Worm (Caenorhabditis elegans) whole organism, L1 larva: ENCODE measurements around the gene zag-1.

ENCODE experiments used
- C04F5.9 ChIP-seq: sonication (generic microtip); optimal IDR thresholded peaks from 2 replicates; lab custom pipeline; 2016; ENCODE audit warnings: missing genetic modification characterization, missing compliant biosample characterization
- F16B12.6 ChIP-seq: fragments of 150-350 bp; optimal IDR thresholded peaks from 2 replicates; lab custom pipeline; 2014; ENCODE audit warnings: missing biosample characterization, missing genetic modification characterization
- aha-1 ChIP-seq: fragments of 150-350 bp; optimal IDR thresholded peaks from 2 replicates; lab custom pipeline; 2014; ENCODE audit warnings: missing biosample characterization, missing genetic modification characterization
- alr-1 ChIP-seq: fragments of 200-800 bp; sonication (Bioruptor generic); optimal IDR thresholded peaks from 2 replicates; lab custom pipeline; 2018; ENCODE audit warnings: borderline replicate concordance, mild to moderate bottlenecking, missing genetic modification characterization, missing compliant biosample characterization
- aly-2 ChIP-seq: fragments of 150-350 bp; optimal IDR thresholded peaks from 2 replicates; lab custom pipeline; 2014; ENCODE audit warnings: missing biosample characterization, missing genetic modification characterization
- ama-1 ChIP-seq: fragments of 150-350 bp; optimal IDR thresholded peaks from 2 replicates; lab custom pipeline; 2014
- ceh-63 ChIP-seq: fragments of 200-800 bp; sonication (Bioruptor generic); optimal IDR thresholded peaks from 2 replicates; lab custom pipeline; 2018; ENCODE audit warnings: mild to moderate bottlenecking, missing genetic modification characterization, missing compliant biosample characterization
- ceh-8 ChIP-seq: fragments of 200-800 bp; sonication (Bioruptor generic); optimal IDR thresholded peaks from 2 replicates; lab custom pipeline; 2018; ENCODE audit warnings: mild to moderate bottlenecking, missing genetic modification characterization, moderate library complexity, missing compliant biosample characterization
- ceh-88 ChIP-seq: fragments of 200-800 bp; sonication (Bioruptor generic); IDR thresholded peaks from 2 replicates; pipeline ENCODE4 v1.3.6; 2022; ENCODE audit warnings: missing genetic modification characterization, missing compliant biosample characterization
- ceh-90 ChIP-seq: sonication (generic microtip); optimal IDR thresholded peaks from 2 replicates; lab custom pipeline; 2016; ENCODE audit warnings: missing genetic modification characterization, missing compliant biosample characterization
- ces-1 ChIP-seq: fragments of 150-350 bp; optimal IDR thresholded peaks from 2 replicates; lab custom pipeline; 2014; ENCODE audit warnings: missing biosample characterization, missing genetic modification reagents, missing genetic modification characterization
- dsc-1 ChIP-seq: sonication (generic microtip); optimal IDR thresholded peaks from 2 replicates; lab custom pipeline; 2016; ENCODE audit warnings: mild to moderate bottlenecking, missing genetic modification characterization, missing compliant biosample characterization
- elt-2 ChIP-seq: sonication (generic microtip); optimal IDR thresholded peaks from 2 replicates; lab custom pipeline; 2016; ENCODE audit warnings: missing genetic modification characterization, mild to moderate bottlenecking, inconsistent platforms, missing compliant biosample characterization, missing genetic modification reagents
- fkh-10 ChIP-seq: sonication (generic microtip); optimal IDR thresholded peaks from 2 replicates; lab custom pipeline; 2017; ENCODE audit warnings: missing biosample characterization, missing genetic modification reagents, missing genetic modification characterization
- fkh-4 ChIP-seq: sonication (generic microtip); optimal IDR thresholded peaks from 2 replicates; lab custom pipeline; 2016; ENCODE audit warnings: missing compliant biosample characterization, missing genetic modification characterization, borderline replicate concordance
- fos-1 ChIP-seq: fragments of 150-350 bp; optimal IDR thresholded peaks from 2 replicates; lab custom pipeline; 2014; ENCODE audit warnings: missing biosample characterization, missing genetic modification characterization
- grh-1 ChIP-seq: fragments of 200-800 bp; sonication (Bioruptor generic); IDR thresholded peaks from 2 replicates; pipeline ENCODE4 v1.3.6; 2022; ENCODE audit warnings: missing genetic modification reagents, missing genetic modification characterization, missing compliant biosample characterization
- hlh-17 ChIP-seq: fragments of 200-800 bp; sonication (Bioruptor generic); optimal IDR thresholded peaks from 2 replicates; lab custom pipeline; 2018; ENCODE audit warnings: missing genetic modification characterization, mild to moderate bottlenecking, missing compliant biosample characterization, moderate library complexity, borderline replicate concordance
- jun-1 ChIP-seq: fragments of 150-350 bp; optimal IDR thresholded peaks from 2 replicates; lab custom pipeline; 2014; ENCODE audit warnings: missing biosample characterization, missing genetic modification reagents, missing genetic modification characterization
- lin-13 ChIP-seq: fragments of 150-350 bp; optimal IDR thresholded peaks from 2 replicates; lab custom pipeline; 2014; ENCODE audit warnings: missing biosample characterization, missing genetic modification reagents, missing genetic modification characterization
- lin-14 ChIP-seq: fragments of 200-800 bp; sonication (Bioruptor generic); optimal IDR thresholded peaks from 2 replicates; lab custom pipeline; 2018; ENCODE audit warnings: mild to moderate bottlenecking, missing genetic modification characterization, moderate library complexity, missing compliant biosample characterization
- lin-39 ChIP-seq: fragments of 150-350 bp; optimal IDR thresholded peaks from 2 replicates; lab custom pipeline; 2014; ENCODE audit warnings: missing biosample characterization, missing genetic modification reagents, missing genetic modification characterization
- lir-3 ChIP-seq: sonication (generic microtip); optimal IDR thresholded peaks from 2 replicates; lab custom pipeline; 2016; ENCODE audit warnings: mild to moderate bottlenecking, missing genetic modification characterization, moderate library complexity, missing compliant biosample characterization; ENCODE audit not compliant: poor library complexity
- mab-9 ChIP-seq: fragments of 200-800 bp; sonication (Bioruptor generic); IDR thresholded peaks from 2 replicates; pipeline ENCODE4 v1.3.6; 2022; ENCODE audit warnings: missing genetic modification reagents, missing genetic modification characterization, missing compliant biosample characterization
- mdl-1 ChIP-seq, 2 experiments: fragments of 150-350 bp; optimal IDR thresholded peaks; 2 replicates each; lab custom pipeline; 2014 to 2017; ENCODE audit warnings: missing biosample characterization in 2 of 2, missing genetic modification characterization in 2 of 2, inconsistent platforms in 1 of 2
- mep-1 ChIP-seq: fragments of 150-350 bp; optimal IDR thresholded peaks from 2 replicates; lab custom pipeline; 2014; ENCODE audit warnings: missing biosample characterization, missing genetic modification characterization
- nhr-11 ChIP-seq: fragments of 150-350 bp; optimal IDR thresholded peaks from 2 replicates; lab custom pipeline; 2014; ENCODE audit warnings: missing biosample characterization, missing genetic modification characterization
- nhr-19 ChIP-seq: fragments of 200-800 bp; sonication (Bioruptor generic); conservative IDR thresholded peaks from 2 replicates; pipeline ENCODE4 v1.3.6; 2022; ENCODE audit warnings: missing genetic modification characterization, missing compliant biosample characterization
- nhr-237 ChIP-seq: fragments of 150-350 bp; optimal IDR thresholded peaks from 2 replicates; lab custom pipeline; 2014; ENCODE audit warnings: missing biosample characterization, missing genetic modification characterization
- nhr-28 ChIP-seq: fragments of 150-350 bp; optimal IDR thresholded peaks from 2 replicates; lab custom pipeline; 2014; ENCODE audit warnings: missing biosample characterization, missing genetic modification characterization
- nhr-47 ChIP-seq: sonication (generic microtip); optimal IDR thresholded peaks from 2 replicates; lab custom pipeline; 2016; ENCODE audit warnings: mild to moderate bottlenecking, missing genetic modification characterization, moderate library complexity, missing compliant biosample characterization
- nhr-71 ChIP-seq: sonication (generic microtip); optimal IDR thresholded peaks from 2 replicates; lab custom pipeline; 2016; ENCODE audit warnings: mild to moderate bottlenecking, missing genetic modification characterization, moderate library complexity, missing compliant biosample characterization
- nhr-85 ChIP-seq: sonication (generic microtip); peaks from one replicate; lab custom pipeline; 2016; ENCODE audit warnings: missing genetic modification characterization, inconsistent platforms, missing compliant biosample characterization
- nhr-90 ChIP-seq: sonication (generic microtip); optimal IDR thresholded peaks from 2 replicates; lab custom pipeline; 2016; ENCODE audit warnings: mild to moderate bottlenecking, missing genetic modification characterization, missing compliant biosample characterization; ENCODE audit not compliant: poor library complexity
- pag-3 ChIP-seq: sonication (generic microtip); optimal IDR thresholded peaks from 2 replicates; lab custom pipeline; 2017; ENCODE audit warnings: missing genetic modification characterization, mild to moderate bottlenecking, missing compliant biosample characterization, antibody characterized with exemption, borderline replicate concordance; ENCODE audit not compliant: insufficient read depth
- rnt-1 ChIP-seq: sonication (generic microtip); optimal IDR thresholded peaks from 2 replicates; lab custom pipeline; 2016; ENCODE audit warnings: mild to moderate bottlenecking, missing genetic modification characterization, moderate library complexity, missing compliant biosample characterization
- skn-1 ChIP-seq: fragments of 150-350 bp; optimal IDR thresholded peaks from 2 replicates; lab custom pipeline; 2014; ENCODE audit warnings: missing biosample characterization, missing genetic modification characterization
- snpc-4 ChIP-seq: fragments of 150-350 bp; optimal IDR thresholded peaks from 2 replicates; lab custom pipeline; 2014; ENCODE audit warnings: missing biosample characterization, missing genetic modification characterization
- sptf-1 ChIP-seq: fragments of 150-350 bp; optimal IDR thresholded peaks from 2 replicates; lab custom pipeline; 2014; ENCODE audit warnings: missing biosample characterization, missing genetic modification characterization
- sup-37 ChIP-seq: fragments of 200-800 bp; sonication (Bioruptor generic); optimal IDR thresholded peaks from 2 replicates; lab custom pipeline; 2018; ENCODE audit warnings: mild to moderate bottlenecking, missing genetic modification characterization, missing compliant biosample characterization
- swsn-7 ChIP-seq: sonication (generic microtip); optimal IDR thresholded peaks from 2 replicates; lab custom pipeline; 2016; ENCODE audit warnings: missing genetic modification characterization, missing compliant biosample characterization
- tlp-1 ChIP-seq: fragments of 150-350 bp; optimal IDR thresholded peaks from 2 replicates; lab custom pipeline; 2014; ENCODE audit warnings: missing biosample characterization, missing genetic modification characterization
- unc-130 ChIP-seq: fragments of 150-350 bp; optimal IDR thresholded peaks from 2 replicates; lab custom pipeline; 2017; ENCODE audit warnings: missing biosample characterization, missing genetic modification characterization, inconsistent platforms
- unc-30 ChIP-seq: sonication (generic microtip); optimal IDR thresholded peaks from 2 replicates; lab custom pipeline; 2017; ENCODE audit warnings: missing biosample characterization, missing genetic modification characterization
- unc-62 ChIP-seq: fragments of 150-350 bp; optimal IDR thresholded peaks from 2 replicates; lab custom pipeline; 2014; ENCODE audit warnings: missing biosample characterization, missing genetic modification reagents, missing genetic modification characterization
- unc-98 ChIP-seq: fragments of 200-800 bp; sonication (Bioruptor generic); IDR thresholded peaks from 2 replicates; pipeline ENCODE4 v1.3.6; 2022; ENCODE audit warnings: missing genetic modification characterization, missing compliant biosample characterization
- zag-1 ChIP-seq: fragments of 150-350 bp; optimal IDR thresholded peaks from 2 replicates; lab custom pipeline; 2014; ENCODE audit warnings: missing biosample characterization, missing genetic modification characterization
- ztf-4 ChIP-seq: fragments of 150-350 bp; optimal IDR thresholded peaks from 2 replicates; lab custom pipeline; 2014; ENCODE audit warnings: missing biosample characterization, missing genetic modification characterization

Gene zag-1

ce11 chrIV:3899719-3900554 lies 44.3 kb downstream of the zag-1 start, which contains the start of gene srz-62 (continued):
- TF ChIP-seq unc-30 (tag; lab: Kevin White, UChicago) (no peak), ces-1 (GFP tag; lab: Kevin White, UChicago) (no peak), nhr-11 (tag; lab: Kevin White, UChicago) (no peak), elt-2 (tag; lab: Kevin White, UChicago) (peak; percentile 100), C04F5.9 (tag; lab: Kevin White, UChicago) (no peak), nhr-47 (tag; lab: Kevin White, UChicago) (no peak), ceh-88 (no peak), sptf-1 (no peak), nhr-71 (tag; lab: Kevin White, UChicago) (no peak), fkh-10 (no peak), swsn-7 (tag; lab: Kevin White, UChicago) (no peak), lin-39 (tag; lab: Kevin White, UChicago) (no peak), fkh-4 (tag; lab: Kevin White, UChicago) (no peak), nhr-28 (tag; lab: Kevin White, UChicago) (no peak), ceh-8 (GFP tag; lab: Kevin White, UChicago) (no peak), ceh-90 (tag; lab: Kevin White, UChicago) (no peak), unc-98 (GFP tag; lab: Robert Waterston, UW) (no peak), skn-1 (no peak), mab-9 (no peak), ceh-63 (no peak), pag-3 (tag; lab: Kevin White, UChicago) (no peak), sup-37 (GFP tag; lab: Kevin White, UChicago) (no peak), nhr-90 (tag; lab: Kevin White, UChicago) (peak; percentile 40), alr-1 (tag; lab: Kevin White, UChicago) (no peak), ztf-4 (no peak), F16B12.6 (tag; lab: Kevin White, UChicago) (no peak), unc-62 (GFP tag; lab: Kevin White, UChicago) (no peak), mdl-1 (tag; optimal IDR thresholded peaks at IDR 0.05; lab: Kevin White, UChicago) (no peak), lin-13 (GFP tag; lab: Kevin White, UChicago) (no peak), unc-130 (tag; lab: Kevin White, UChicago) (no peak), dsc-1 (tag; lab: Kevin White, UChicago) (no peak), mep-1 (no peak), tlp-1 (tag; lab: Kevin White, UChicago) (peak; percentile 92), aly-2 (no peak), nhr-85 (tag; lab: Kevin White, UChicago) (no peak), zag-1 (tag; lab: Kevin White, UChicago) (no peak), jun-1 (tag; lab: Kevin White, UChicago) (peak; percentile 97), fos-1 (tag; lab: Kevin White, UChicago) (no peak), grh-1 (no peak), rnt-1 (tag; lab: Kevin White, UChicago) (no peak), nhr-237 (no peak), aha-1 (tag; lab: Kevin White, UChicago) (no peak), ama-1 (lab: Kevin White, UChicago) (no peak), lin-14 (GFP tag; lab: Kevin White, UChicago) (no peak), snpc-4 (no peak), hlh-17 (no peak), nhr-19 (GFP tag; lab: Robert Waterston, UW) (no peak), lir-3 (tag; lab: Kevin White, UChicago) (no peak)
